Fruit fly (Drosophila melanogaster) whole organism, embryonic: ENCODE results near the gene Cdk1.

ENCODE experiments used
- Bteb2 ChIP-seq: fragments of 200-800 bp; sonication (Bioruptor generic); optimal IDR thresholded peaks from 2 replicates; lab custom pipeline; 2016; ENCODE audit warnings: missing biosample characterization, missing genetic modification characterization
- CG1024 ChIP-seq: fragments of 200-800 bp; sonication (Bioruptor generic); IDR thresholded peaks from 2 replicates; pipeline ENCODE4 v1.3.6; 2022; ENCODE audit warnings: missing biosample characterization, missing genetic modification characterization
- CG10959 ChIP-seq: fragments of 200-800 bp; sonication (Bioruptor generic); IDR thresholded peaks from 2 replicates; pipeline ENCODE4 v1.3.6; 2022; ENCODE audit warnings: missing biosample characterization, missing genetic modification characterization
- CG11247 ChIP-seq: fragments of 200-800 bp; sonication (Bioruptor generic); IDR thresholded peaks from 2 replicates; pipeline ENCODE4 v1.3.6; 2022; ENCODE audit warnings: missing biosample characterization, missing genetic modification characterization
- CG11560 ChIP-seq: fragments of 200-800 bp; sonication (Bioruptor generic); IDR thresholded peaks from 3 replicates; pipeline ENCODE4 v1.3.6; 2022; ENCODE audit warnings: missing biosample characterization, missing genetic modification characterization
- CG11696 ChIP-seq: fragments of 200-800 bp; sonication (Bioruptor generic); IDR thresholded peaks from 2 replicates; pipeline ENCODE4 v1.3.6; 2022; ENCODE audit warnings: missing biosample characterization, missing genetic modification characterization
- CG12769 ChIP-seq: fragments of 200-800 bp; sonication (Bioruptor generic); optimal IDR thresholded peaks from 2 replicates; lab custom pipeline; 2019; ENCODE audit warnings: missing biosample characterization, mild to moderate bottlenecking, missing genetic modification characterization, moderate library complexity
- CG12942 ChIP-seq: fragments of 200-800 bp; sonication (Bioruptor generic); optimal IDR thresholded peaks from 3 replicates; lab custom pipeline; 2016; ENCODE audit warnings: missing biosample characterization, missing genetic modification characterization
- CG15601 ChIP-seq: fragments of 200-800 bp; sonication (Bioruptor generic); optimal IDR thresholded peaks from 3 replicates; lab custom pipeline; 2019; ENCODE audit warnings: missing biosample characterization, mild to moderate bottlenecking, missing genetic modification characterization, moderate library complexity
- CG17186 ChIP-seq: fragments of 200-800 bp; sonication (Bioruptor generic); optimal IDR thresholded peaks from 3 replicates; lab custom pipeline; 2017; ENCODE audit warnings: missing biosample characterization, missing genetic modification reagents, missing genetic modification characterization
- CG18599 ChIP-seq: fragments of 200-800 bp; sonication (Bioruptor generic); optimal IDR thresholded peaks from 3 replicates; lab custom pipeline; 2017; ENCODE audit warnings: missing biosample characterization, missing genetic modification characterization, mild to moderate bottlenecking, moderate library complexity, missing genetic modification reagents
- CG30431 ChIP-seq: fragments of 200-800 bp; sonication (Bioruptor generic); optimal IDR thresholded peaks from 2 replicates; lab custom pipeline; 2017; ENCODE audit warnings: missing biosample characterization, missing genetic modification characterization
- CG31388 ChIP-seq: fragments of 200-800 bp; sonication (Bioruptor generic); optimal IDR thresholded peaks from 2 replicates; lab custom pipeline; 2016; ENCODE audit warnings: missing biosample characterization, missing genetic modification characterization
- CG34224 ChIP-seq: fragments of 200-800 bp; sonication (Bioruptor generic); IDR thresholded peaks from 3 replicates; pipeline ENCODE4 v1.3.6; 2022; ENCODE audit warnings: missing biosample characterization, missing genetic modification characterization; ENCODE audit not compliant: partially characterized antibody
- CG3995 ChIP-seq: fragments of 200-800 bp; sonication (Bioruptor generic); optimal IDR thresholded peaks from 3 replicates; lab custom pipeline; 2016; ENCODE audit warnings: missing biosample characterization, missing genetic modification characterization
- CG4282 ChIP-seq: fragments of 200-800 bp; sonication (Bioruptor generic); optimal IDR thresholded peaks from 2 replicates; lab custom pipeline; 2016; ENCODE audit warnings: missing biosample characterization, missing genetic modification characterization
- CG4328 ChIP-seq: fragments of 200-800 bp; sonication (Bioruptor generic); optimal IDR thresholded peaks from 3 replicates; lab custom pipeline; 2017; ENCODE audit warnings: missing biosample characterization, missing genetic modification reagents, missing genetic modification characterization
- CG4360 ChIP-seq: fragments of 200-800 bp; sonication (Bioruptor generic); IDR thresholded peaks from 2 replicates; pipeline ENCODE4 v1.3.6; 2022; ENCODE audit warnings: missing biosample characterization, missing genetic modification characterization
- CG5953 ChIP-seq: fragments of 200-800 bp; sonication (Bioruptor generic); IDR thresholded peaks from 2 replicates; pipeline ENCODE4 v1.3.6; 2022; ENCODE audit warnings: missing biosample characterization, missing genetic modification characterization
- CG7372 ChIP-seq: fragments of 200-800 bp; sonication (Bioruptor generic); IDR thresholded peaks from 2 replicates; pipeline ENCODE4 v1.3.6; 2022; ENCODE audit warnings: missing biosample characterization, missing genetic modification characterization
- CG7839 ChIP-seq: fragments of 200-800 bp; sonication (Bioruptor generic); optimal IDR thresholded peaks from 3 replicates; lab custom pipeline; 2018; ENCODE audit warnings: missing biosample characterization, mild to moderate bottlenecking, missing genetic modification characterization, moderate library complexity
- CG8944 ChIP-seq: fragments of 200-800 bp; sonication (Bioruptor generic); optimal IDR thresholded peaks from 3 replicates; lab custom pipeline; 2016; ENCODE audit warnings: missing biosample characterization, missing genetic modification characterization
- D19A ChIP-seq: fragments of 200-800 bp; optimal IDR thresholded peaks from 3 replicates; lab custom pipeline; 2019; ENCODE audit warnings: missing biosample characterization, mild to moderate bottlenecking, missing genetic modification characterization, moderate library complexity
- Dek ChIP-seq: fragments of 200-800 bp; sonication (Bioruptor generic); optimal IDR thresholded peaks from 3 replicates; lab custom pipeline; 2019; ENCODE audit warnings: missing biosample characterization, mild to moderate bottlenecking, missing genetic modification characterization, moderate library complexity
- Dll ChIP-seq: fragments of 200-800 bp; sonication (Bioruptor generic); IDR thresholded peaks from 4 replicates; pipeline ENCODE4 v1.3.6; 2022; ENCODE audit warnings: missing biosample characterization, missing genetic modification characterization; ENCODE audit not compliant: partially characterized antibody
- Hand ChIP-seq: fragments of 200-800 bp; sonication (Bioruptor generic); optimal IDR thresholded peaks from 2 replicates; lab custom pipeline; 2017; ENCODE audit warnings: mild to moderate bottlenecking, missing biosample characterization, missing genetic modification reagents, missing genetic modification characterization
- Hr51 ChIP-seq, 2 experiments: fragments of 200-800 bp; sonication (Bioruptor generic); optimal IDR thresholded peaks; 2 replicates in 1 of 2; 3 replicates in 1 of 2; lab custom pipeline; 2016 to 2018; ENCODE audit warnings: missing biosample characterization in 2 of 2, missing genetic modification characterization in 2 of 2, mild to moderate bottlenecking in 1 of 2, moderate library complexity in 1 of 2
- Hsf ChIP-seq: fragments of 200-800 bp; sonication (Bioruptor generic); optimal IDR thresholded peaks from 3 replicates; lab custom pipeline; 2016; ENCODE audit warnings: missing biosample characterization, missing genetic modification characterization
- MESR4 ChIP-seq: fragments of 200-800 bp; sonication (Bioruptor generic); optimal IDR thresholded peaks from 2 replicates; lab custom pipeline; 2018; ENCODE audit warnings: missing biosample characterization, mild to moderate bottlenecking, missing genetic modification characterization, moderate library complexity
- NFAT ChIP-seq: fragments of 200-800 bp; sonication (Bioruptor generic); IDR thresholded peaks from 2 replicates; pipeline ENCODE4 v1.3.6; 2022; ENCODE audit warnings: missing biosample characterization, missing genetic modification characterization
- Oli ChIP-seq: fragments of 200-800 bp; sonication (Bioruptor generic); optimal IDR thresholded peaks from 2 replicates; lab custom pipeline; 2018; ENCODE audit warnings: missing biosample characterization, mild to moderate bottlenecking, missing genetic modification characterization, moderate library complexity
- Sox102F ChIP-seq: fragments of 200-800 bp; sonication (Bioruptor generic); optimal IDR thresholded peaks from 2 replicates; lab custom pipeline; 2018; ENCODE audit warnings: missing biosample characterization, mild to moderate bottlenecking, missing genetic modification characterization, moderate library complexity
- ab ChIP-seq: fragments of 200-800 bp; sonication (Bioruptor generic); optimal IDR thresholded peaks from 2 replicates; lab custom pipeline; 2016; ENCODE audit warnings: missing biosample characterization, missing genetic modification characterization
- al ChIP-seq: fragments of 200-800 bp; sonication (Bioruptor generic); IDR thresholded peaks from 2 replicates; pipeline ENCODE4 v1.3.6; 2022; ENCODE audit warnings: missing biosample characterization, missing genetic modification characterization
- ara ChIP-seq: fragments of 200-800 bp; sonication (Bioruptor generic); IDR thresholded peaks from 2 replicates; pipeline ENCODE4 v1.3.6; 2022; ENCODE audit warnings: missing biosample characterization, missing genetic modification characterization
- btn ChIP-seq: fragments of 200-800 bp; sonication (Bioruptor generic); optimal IDR thresholded peaks from 2 replicates; lab custom pipeline; 2016; ENCODE audit warnings: missing biosample characterization, missing genetic modification characterization
- chif ChIP-seq, 2 experiments: fragments of 200-800 bp; sonication (Bioruptor generic); optimal IDR thresholded peaks; 3 replicates each; lab custom pipeline; 2016; ENCODE audit warnings: missing biosample characterization in 2 of 2, missing genetic modification characterization in 2 of 2
- crc ChIP-seq: fragments of 200-800 bp; sonication (Bioruptor generic); optimal IDR thresholded peaks from 2 replicates; lab custom pipeline; 2016; ENCODE audit warnings: missing biosample characterization, missing genetic modification characterization
- crol ChIP-seq: fragments of 200-800 bp; sonication (Bioruptor generic); IDR thresholded peaks from 2 replicates; pipeline ENCODE4 v1.3.6; 2022; ENCODE audit warnings: missing biosample characterization, missing genetic modification characterization
- dmrt99B ChIP-seq: fragments of 200-800 bp; sonication (Bioruptor generic); optimal IDR thresholded peaks from 2 replicates; lab custom pipeline; 2018; ENCODE audit warnings: missing biosample characterization, mild to moderate bottlenecking, missing genetic modification characterization, moderate library complexity
- ewg ChIP-seq: fragments of 200-800 bp; sonication (Bioruptor generic); optimal IDR thresholded peaks from 3 replicates; lab custom pipeline; 2017; ENCODE audit warnings: mild to moderate bottlenecking, missing biosample characterization, missing genetic modification reagents, missing genetic modification characterization
- nerfin-2 ChIP-seq: fragments of 200-800 bp; sonication (Bioruptor generic); IDR thresholded peaks from 2 replicates; pipeline ENCODE4 v1.3.6; 2022; ENCODE audit warnings: missing biosample characterization, missing genetic modification characterization; ENCODE audit not compliant: partially characterized antibody
- odd ChIP-seq: fragments of 200-800 bp; sonication (Bioruptor generic); optimal IDR thresholded peaks from 2 replicates; lab custom pipeline; 2017; ENCODE audit warnings: missing biosample characterization, mild to moderate bottlenecking, missing genetic modification characterization
- pros ChIP-seq: fragments of 200-800 bp; sonication (Bioruptor generic); optimal IDR thresholded peaks from 3 replicates; lab custom pipeline; 2019; ENCODE audit warnings: missing biosample characterization, mild to moderate bottlenecking, missing genetic modification characterization, moderate library complexity
- sc ChIP-seq, 3 experiments: fragments of >200 bp in 2 of 3; fragments of 200-800 bp in 1 of 3; sonication (Bioruptor generic) in 1 of 3; optimal IDR thresholded peaks; 2 replicates in 2 of 3; 3 replicates in 1 of 3; lab custom pipeline; 2017; ENCODE audit warnings: mild to moderate bottlenecking in 1 of 3, missing biosample characterization in 1 of 3, missing genetic modification characterization in 1 of 3, missing genetic modification reagents in 1 of 3
- seq ChIP-seq: fragments of 200-800 bp; sonication (Bioruptor generic); IDR thresholded peaks from 2 replicates; pipeline ENCODE4 v1.3.6; 2022; ENCODE audit warnings: missing biosample characterization, missing genetic modification characterization
- sr ChIP-seq: fragments of 200-800 bp; sonication (Bioruptor generic); IDR thresholded peaks from 3 replicates; pipeline ENCODE4 v1.3.6; 2022; ENCODE audit warnings: missing biosample characterization, missing genetic modification characterization
- stwl ChIP-seq: fragments of 200-800 bp; sonication (Bioruptor generic); optimal IDR thresholded peaks from 3 replicates; lab custom pipeline; 2018; ENCODE audit warnings: missing biosample characterization, mild to moderate bottlenecking, missing genetic modification characterization, moderate library complexity
- vvl ChIP-seq: fragments of 200-800 bp; sonication (Bioruptor generic); IDR thresholded peaks from 2 replicates; pipeline ENCODE4 v1.3.6; 2022; ENCODE audit warnings: missing biosample characterization, missing genetic modification characterization

Cdk1 gene

dm6 chr2L:10381890-10382450, 4.1 kb downstream of the Cdk1 start, which contains the start of gene CG5096 (continued):
- TF ChIP-seq vvl (GFP tag; lab: Robert Waterston, UW) (peak; percentile 94), CG31388 (GFP tag; lab: Kevin White, UChicago) (peak; percentile 21), Oli (tag; lab: Kevin White, UChicago) (peak; percentile 86), Bteb2 (peak; percentile 80), CG7839 (tag; lab: Kevin White, UChicago) (peak; percentile 94), Dek (tag; lab: Kevin White, UChicago) (peak; percentile 94), odd (peak; percentile 75), CG15601 (tag; lab: Kevin White, UChicago) (peak; percentile 83), sc (optimal IDR thresholded peaks at IDR 0.05; lab: Kevin White, UChicago) (no peak), sc (GFP tag; optimal IDR thresholded peaks at IDR 0.05; lab: Kevin White, UChicago) (peak; percentile 51), ab (GFP tag; lab: Kevin White, UChicago) (no peak), crol (no peak), CG12942 (peak; percentile 76), CG11560 (tag; lab: Robert Waterston, UW) (no peak), btn (GFP tag; lab: Kevin White, UChicago) (peak; percentile 41), chif (GFP tag; optimal IDR thresholded peaks at IDR 0.05; lab: Kevin White, UChicago) (peak; percentile 62 to 64), CG3995 (GFP tag; lab: Kevin White, UChicago) (peak; percentile 49), crc (GFP tag; lab: Kevin White, UChicago) (peak; percentile 79), dmrt99B (tag; lab: Kevin White, UChicago) (peak; percentile 92), CG4360 (GFP tag; lab: Robert Waterston, UW) (peak; percentile 62), CG11696 (GFP tag; lab: Robert Waterston, UW) (peak; percentile 75), CG17186 (GFP tag; lab: Kevin White, UChicago) (no peak), NFAT (GFP tag; lab: Robert Waterston, UW) (no peak; the same call in 1 of the 2 replicates), sr (GFP tag; lab: Robert Waterston, UW) (no peak; the same call in 2 of the 3 replicates), pros (GFP tag; lab: Kevin White, UChicago) (no peak), CG7372 (GFP tag; lab: Robert Waterston, UW) (peak; percentile 81), CG18599 (GFP tag; lab: Kevin White, UChicago) (peak; percentile 97), CG5953 (GFP tag; lab: Robert Waterston, UW) (peak; percentile 82), Sox102F (GFP tag; lab: Kevin White, UChicago) (peak; percentile 91), CG1024 (GFP tag; lab: Robert Waterston, UW) (peak; percentile 70), CG4282 (GFP tag; lab: Kevin White, UChicago) (peak; percentile 2), stwl (tag; lab: Kevin White, UChicago) (no peak), CG30431 (GFP tag; lab: Kevin White, UChicago) (peak; percentile 52), CG11247 (GFP tag; lab: Robert Waterston, UW) (no peak; the same call in 1 of the 2 replicates), D19A (tag; lab: Kevin White, UChicago) (peak; percentile 96), nerfin-2 (no peak), al (GFP tag; lab: Robert Waterston, UW) (peak; percentile 78), CG34224 (GFP tag; lab: Robert Waterston, UW) (no peak), CG4328 (GFP tag; lab: Kevin White, UChicago) (peak; percentile 62), Hand (GFP tag; lab: Kevin White, UChicago) (peak; percentile 89), CG12769 (tag; lab: Kevin White, UChicago) (peak; percentile 95), seq (peak; percentile 89), Dll (GFP tag; lab: Robert Waterston, UW) (no peak), Hsf (GFP tag; lab: Kevin White, UChicago) (peak; percentile 79), CG8944 (GFP tag; lab: Kevin White, UChicago) (peak; percentile 43), ewg (GFP tag; lab: Kevin White, UChicago) (peak; percentile 64), Hr51 (GFP tag; optimal IDR thresholded peaks at IDR 0.05; lab: Kevin White, UChicago) (peak; percentile 58 to 93), ara (GFP tag; lab: Robert Waterston, UW) (peak; percentile 79), MESR4 (GFP tag; lab: Kevin White, UChicago) (peak; percentile 26), CG10959 (GFP tag; lab: Robert Waterston, UW) (peak; percentile 51; the same call in 1 of the 2 replicates)
